Worm (Caenorhabditis elegans): ENCODE data around the gene pdi-1.

DNA sequence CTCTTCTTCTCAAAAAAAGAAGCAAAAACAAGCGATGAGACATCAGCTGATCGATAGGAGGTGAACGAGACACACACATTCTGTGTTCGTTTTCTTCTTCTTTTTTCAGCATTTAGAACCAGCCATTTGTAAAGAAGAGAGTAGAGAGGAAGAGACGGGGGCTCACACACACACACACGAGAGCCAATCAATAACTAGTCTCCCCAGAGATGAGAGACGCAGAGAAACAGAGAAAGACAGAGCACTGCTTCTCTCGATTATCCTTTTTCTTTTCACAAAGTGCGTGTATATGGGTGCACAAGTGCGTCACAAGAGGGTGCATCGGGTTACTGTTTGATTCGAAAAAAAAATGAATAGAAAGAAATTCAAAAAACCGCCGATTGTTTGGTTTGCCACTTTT lies 23.9 kb downstream of the pdi-1 start:
- TF ChIP-seq egl-27 (tag; optimal IDR thresholded peaks at IDR 0.05) = no peak
- TF ChIP-seq snpc-4 (tag; optimal IDR thresholded peaks at IDR 0.05) = peak; percentile 17
- TF ChIP-seq elt-3 (tag; optimal IDR thresholded peaks at IDR 0.05) = no peak
- TF ChIP-seq ceh-16 (tag; optimal IDR thresholded peaks at IDR 0.05) = no peak
- no peak for TF ChIP-seq nhr-28 (tag; optimal IDR thresholded peaks at IDR 0.05)
- TF ChIP-seq nhr-25 (tag; optimal IDR thresholded peaks at IDR 0.05) = no peak
- no peak for TF ChIP-seq unc-62 (GFP tag; optimal IDR thresholded peaks at IDR 0.05)
- TF ChIP-seq ceh-82 (tag; optimal IDR thresholded peaks at IDR 0.05) = no peak
- peak; percentile 18 for TF ChIP-seq sea-2 (GFP tag; optimal IDR thresholded peaks at IDR 0.05)
- no peak for TF ChIP-seq nhr-76 (tag; optimal IDR thresholded peaks at IDR 0.05)
- no peak for TF ChIP-seq fos-1 (tag; optimal IDR thresholded peaks at IDR 0.05)
- no peak for TF ChIP-seq aly-2 (tag; optimal IDR thresholded peaks at IDR 0.05)
- TF ChIP-seq unc-39 (tag; optimal IDR thresholded peaks at IDR 0.05) = no peak
- TF ChIP-seq pqm-1 (tag; optimal IDR thresholded peaks at IDR 0.05) = no peak
